Fruit fly (Drosophila melanogaster) whole organism, embryonic: ENCODE measurements around the gene CG44405.

ENCODE experiments used
- Adf1 ChIP-seq: fragments of 200-800 bp; sonication (Bioruptor generic); IDR thresholded peaks from 2 replicates; pipeline ENCODE4 v1.3.6; 2022; ENCODE audit warnings: missing biosample characterization, missing genetic modification characterization
- Atf-2 ChIP-seq: fragments of 200-800 bp; sonication (Bioruptor generic); optimal IDR thresholded peaks from 2 replicates; lab custom pipeline; 2016; ENCODE audit warnings: missing biosample characterization, missing genetic modification characterization
- Atf6 ChIP-seq: fragments of 200-800 bp; sonication (Bioruptor generic); IDR thresholded peaks from 2 replicates; pipeline ENCODE4 v1.3.6; 2022; ENCODE audit warnings: missing biosample characterization, missing genetic modification characterization
- BtbVII ChIP-seq: fragments of 200-800 bp; sonication (Bioruptor generic); optimal IDR thresholded peaks from 3 replicates; lab custom pipeline; 2017; ENCODE audit warnings: missing biosample characterization, mild to moderate bottlenecking, missing genetic modification characterization
- CG12071 ChIP-seq: fragments of 200-800 bp; sonication (Bioruptor generic); optimal IDR thresholded peaks from 3 replicates; lab custom pipeline; 2018; ENCODE audit warnings: missing biosample characterization, mild to moderate bottlenecking, missing genetic modification characterization
- CG12236 ChIP-seq: fragments of 200-800 bp; sonication (Bioruptor generic); optimal IDR thresholded peaks from 2 replicates; lab custom pipeline; 2016; ENCODE audit warnings: missing biosample characterization, missing genetic modification characterization
- CG12659 ChIP-seq: fragments of 200-800 bp; sonication (Bioruptor generic); optimal IDR thresholded peaks from 3 replicates; lab custom pipeline; 2017; ENCODE audit warnings: mild to moderate bottlenecking, missing biosample characterization, missing genetic modification reagents, missing genetic modification characterization
- CG13287 ChIP-seq: fragments of 200-800 bp; sonication (Bioruptor generic); IDR thresholded peaks from 2 replicates; pipeline ENCODE4 v1.3.6; 2022; ENCODE audit warnings: missing biosample characterization, missing genetic modification characterization; ENCODE audit not compliant: partially characterized antibody
- CG13296 ChIP-seq: fragments of 200-800 bp; sonication (Bioruptor generic); optimal IDR thresholded peaks from 3 replicates; lab custom pipeline; 2018; ENCODE audit warnings: missing biosample characterization, mild to moderate bottlenecking, missing genetic modification characterization
- CG13775 ChIP-seq: fragments of 200-800 bp; sonication (Bioruptor generic); optimal IDR thresholded peaks from 3 replicates; lab custom pipeline; 2017; ENCODE audit warnings: missing biosample characterization, mild to moderate bottlenecking, missing genetic modification characterization
- CG14710 ChIP-seq: fragments of 200-800 bp; sonication (Bioruptor generic); optimal IDR thresholded peaks from 3 replicates; lab custom pipeline; 2019; ENCODE audit warnings: missing biosample characterization, mild to moderate bottlenecking, missing genetic modification characterization, moderate library complexity
- CG14860 ChIP-seq: fragments of 200-800 bp; sonication (Bioruptor generic); IDR thresholded peaks from 3 replicates; pipeline ENCODE4 v1.3.6; 2022; ENCODE audit warnings: missing biosample characterization, missing genetic modification characterization; ENCODE audit not compliant: partially characterized antibody
- CG15269 ChIP-seq: fragments of 200-800 bp; sonication (Bioruptor generic); optimal IDR thresholded peaks from 2 replicates; lab custom pipeline; 2018; ENCODE audit warnings: missing biosample characterization, mild to moderate bottlenecking, missing genetic modification characterization, moderate library complexity
- CG1529 ChIP-seq: fragments of 200-800 bp; sonication (Bioruptor generic); optimal IDR thresholded peaks from 3 replicates; lab custom pipeline; 2018; ENCODE audit warnings: missing biosample characterization, missing genetic modification characterization
- CG15514 ChIP-seq: fragments of 200-800 bp; sonication (Bioruptor generic); optimal IDR thresholded peaks from 3 replicates; lab custom pipeline; 2017; ENCODE audit warnings: missing biosample characterization, missing genetic modification characterization, mild to moderate bottlenecking, moderate library complexity, missing genetic modification reagents
- CG17186 ChIP-seq: fragments of 200-800 bp; sonication (Bioruptor generic); optimal IDR thresholded peaks from 3 replicates; lab custom pipeline; 2017; ENCODE audit warnings: missing biosample characterization, missing genetic modification reagents, missing genetic modification characterization
- CG17361 ChIP-seq: fragments of 200-800 bp; sonication (Bioruptor generic); IDR thresholded peaks from 3 replicates; pipeline ENCODE4 v1.3.6; 2022; ENCODE audit warnings: missing biosample characterization, missing genetic modification characterization
- CG31224 ChIP-seq: fragments of 200-800 bp; sonication (Bioruptor generic); IDR thresholded peaks from 2 replicates; pipeline ENCODE4 v1.3.6; 2022; ENCODE audit warnings: missing biosample characterization, missing genetic modification characterization
- CG31365 ChIP-seq: fragments of 200-800 bp; sonication (Bioruptor generic); optimal IDR thresholded peaks from 2 replicates; lab custom pipeline; 2018; ENCODE audit warnings: missing biosample characterization, mild to moderate bottlenecking, missing genetic modification characterization
- CG3163 ChIP-seq: fragments of 200-800 bp; sonication (Bioruptor generic); optimal IDR thresholded peaks from 3 replicates; lab custom pipeline; 2016; ENCODE audit warnings: missing biosample characterization, missing genetic modification characterization
- CG7271 ChIP-seq: fragments of 200-800 bp; sonication (Bioruptor generic); optimal IDR thresholded peaks from 2 replicates; lab custom pipeline; 2018; ENCODE audit warnings: missing biosample characterization, mild to moderate bottlenecking, missing genetic modification characterization, moderate library complexity
- CG7357 ChIP-seq: fragments of 200-800 bp; sonication (Bioruptor generic); IDR thresholded peaks from 3 replicates; pipeline ENCODE4 v1.3.6; 2022; ENCODE audit warnings: missing biosample characterization, missing genetic modification characterization
- CG7372 ChIP-seq: fragments of 200-800 bp; sonication (Bioruptor generic); IDR thresholded peaks from 2 replicates; pipeline ENCODE4 v1.3.6; 2022; ENCODE audit warnings: missing biosample characterization, missing genetic modification characterization
- CG7786 ChIP-seq: fragments of 200-800 bp; sonication (Bioruptor generic); optimal IDR thresholded peaks from 2 replicates; lab custom pipeline; 2016; ENCODE audit warnings: missing biosample characterization, missing genetic modification characterization
- CG7928 ChIP-seq: fragments of 200-800 bp; sonication (Bioruptor generic); optimal IDR thresholded peaks from 2 replicates; lab custom pipeline; 2017; ENCODE audit warnings: missing biosample characterization, mild to moderate bottlenecking, missing genetic modification characterization
- CG8944 ChIP-seq: fragments of 200-800 bp; sonication (Bioruptor generic); optimal IDR thresholded peaks from 3 replicates; lab custom pipeline; 2016; ENCODE audit warnings: missing biosample characterization, missing genetic modification characterization
- CG9817 ChIP-seq: fragments of 200-800 bp; sonication (Bioruptor generic); optimal IDR thresholded peaks from 2 replicates; lab custom pipeline; 2018; ENCODE audit warnings: missing biosample characterization, mild to moderate bottlenecking, missing genetic modification characterization, moderate library complexity
- D ChIP-seq, 2 experiments: fragments of 200-800 bp in 1 of 2; fragments of >200 bp in 1 of 2; sonication (Bioruptor generic) in 1 of 2; optimal IDR thresholded peaks; 2 replicates in 1 of 2; 3 replicates in 1 of 2; lab custom pipeline; 2017; ENCODE audit warnings: mild to moderate bottlenecking in 1 of 2, missing biosample characterization in 1 of 2, missing genetic modification characterization in 1 of 2, missing genetic modification reagents in 1 of 2
- Dref ChIP-seq: fragments of 200-800 bp; sonication (Bioruptor generic); IDR thresholded peaks from 2 replicates; pipeline ENCODE4 v1.3.6; 2022; ENCODE audit warnings: missing biosample characterization, missing genetic modification characterization
- Ets97D ChIP-seq: fragments of 200-800 bp; sonication (Bioruptor generic); optimal IDR thresholded peaks from 3 replicates; lab custom pipeline; 2016; ENCODE audit warnings: missing biosample characterization, missing genetic modification characterization
- Hand ChIP-seq: fragments of 200-800 bp; sonication (Bioruptor generic); optimal IDR thresholded peaks from 2 replicates; lab custom pipeline; 2017; ENCODE audit warnings: mild to moderate bottlenecking, missing biosample characterization, missing genetic modification reagents, missing genetic modification characterization
- Hsf ChIP-seq: fragments of 200-800 bp; sonication (Bioruptor generic); optimal IDR thresholded peaks from 3 replicates; lab custom pipeline; 2016; ENCODE audit warnings: missing biosample characterization, missing genetic modification characterization
- Myb ChIP-seq: fragments of 200-800 bp; sonication (Bioruptor generic); optimal IDR thresholded peaks from 2 replicates; lab custom pipeline; 2016; ENCODE audit warnings: missing biosample characterization, missing genetic modification characterization
- NfI ChIP-seq: fragments of 200-800 bp; sonication (Bioruptor generic); optimal IDR thresholded peaks from 3 replicates; lab custom pipeline; 2018; ENCODE audit warnings: missing biosample characterization, mild to moderate bottlenecking, missing genetic modification characterization, moderate library complexity
- Spps ChIP-seq: fragments of 200-800 bp; sonication (Bioruptor generic); optimal IDR thresholded peaks from 2 replicates; lab custom pipeline; 2018; ENCODE audit warnings: missing biosample characterization, mild to moderate bottlenecking, missing genetic modification characterization
- Ssrp ChIP-seq: fragments of 200-800 bp; sonication (Bioruptor generic); optimal IDR thresholded peaks from 2 replicates; lab custom pipeline; 2018; ENCODE audit warnings: missing biosample characterization, mild to moderate bottlenecking, missing genetic modification characterization, moderate library complexity
- Trl ChIP-seq, 3 experiments: fragments of >200 bp in 2 of 3; fragments of 200-800 bp in 1 of 3; sonication (Bioruptor generic) in 1 of 3; optimal IDR thresholded peaks; 2 replicates in 1 of 3; 3 replicates in 2 of 3; lab custom pipeline; 2016 to 2017; ENCODE audit warnings: missing biosample characterization in 1 of 3, missing genetic modification characterization in 1 of 3
- ap ChIP-seq: fragments of 200-800 bp; sonication (Bioruptor generic); IDR thresholded peaks from 2 replicates; pipeline ENCODE4 v1.3.6; 2022; ENCODE audit warnings: missing biosample characterization, missing genetic modification characterization
- ara ChIP-seq: fragments of 200-800 bp; sonication (Bioruptor generic); IDR thresholded peaks from 2 replicates; pipeline ENCODE4 v1.3.6; 2022; ENCODE audit warnings: missing biosample characterization, missing genetic modification characterization
- bowl ChIP-seq: fragments of 200-800 bp; sonication (Bioruptor generic); IDR thresholded peaks from 2 replicates; pipeline ENCODE4 v1.3.6; 2022; ENCODE audit warnings: missing biosample characterization, missing genetic modification characterization
- dan ChIP-seq: fragments of 200-800 bp; sonication (Bioruptor generic); IDR thresholded peaks from 2 replicates; pipeline ENCODE4 v1.3.6; 2022; ENCODE audit warnings: missing biosample characterization, missing genetic modification characterization
- dati ChIP-seq: fragments of 200-800 bp; sonication (Bioruptor generic); IDR thresholded peaks from 2 replicates; pipeline ENCODE4 v1.3.6; 2022; ENCODE audit warnings: missing biosample characterization, missing genetic modification characterization
- ewg ChIP-seq: fragments of 200-800 bp; sonication (Bioruptor generic); optimal IDR thresholded peaks from 3 replicates; lab custom pipeline; 2017; ENCODE audit warnings: mild to moderate bottlenecking, missing biosample characterization, missing genetic modification reagents, missing genetic modification characterization
- ftz-f1 ChIP-seq: fragments of 200-800 bp; sonication (Bioruptor generic); optimal IDR thresholded peaks from 2 replicates; lab custom pipeline; 2016; ENCODE audit warnings: missing biosample characterization, missing genetic modification characterization
- gce ChIP-seq: fragments of 200-800 bp; sonication (Bioruptor generic); IDR thresholded peaks from 3 replicates; pipeline ENCODE4 v1.3.6; 2022; ENCODE audit warnings: missing biosample characterization, missing genetic modification characterization
- gt ChIP-seq: fragments of 200-800 bp; sonication (Bioruptor generic); IDR thresholded peaks from 2 replicates; pipeline ENCODE4 v1.3.6; 2022; ENCODE audit warnings: missing biosample characterization, missing genetic modification characterization
- ham ChIP-seq: fragments of 200-800 bp; sonication (Bioruptor generic); IDR thresholded peaks from 2 replicates; pipeline ENCODE4 v1.3.6; 2022; ENCODE audit warnings: missing biosample characterization, missing genetic modification characterization
- nerfin-2 ChIP-seq: fragments of 200-800 bp; sonication (Bioruptor generic); IDR thresholded peaks from 2 replicates; pipeline ENCODE4 v1.3.6; 2022; ENCODE audit warnings: missing biosample characterization, missing genetic modification characterization; ENCODE audit not compliant: partially characterized antibody
- pho ChIP-seq: fragments of 200-800 bp; sonication (Bioruptor generic); optimal IDR thresholded peaks from 2 replicates; lab custom pipeline; 2016; ENCODE audit warnings: missing biosample characterization, missing genetic modification characterization
- row ChIP-seq: fragments of 200-800 bp; sonication (Bioruptor generic); IDR thresholded peaks from 3 replicates; pipeline ENCODE4 v1.3.6; 2022; ENCODE audit warnings: missing biosample characterization, missing genetic modification characterization
- schlank ChIP-seq: fragments of 200-800 bp; sonication (Bioruptor generic); optimal IDR thresholded peaks from 2 replicates; lab custom pipeline; 2018; ENCODE audit warnings: missing biosample characterization, mild to moderate bottlenecking, missing genetic modification characterization

The CG44405 gene

DNA sequence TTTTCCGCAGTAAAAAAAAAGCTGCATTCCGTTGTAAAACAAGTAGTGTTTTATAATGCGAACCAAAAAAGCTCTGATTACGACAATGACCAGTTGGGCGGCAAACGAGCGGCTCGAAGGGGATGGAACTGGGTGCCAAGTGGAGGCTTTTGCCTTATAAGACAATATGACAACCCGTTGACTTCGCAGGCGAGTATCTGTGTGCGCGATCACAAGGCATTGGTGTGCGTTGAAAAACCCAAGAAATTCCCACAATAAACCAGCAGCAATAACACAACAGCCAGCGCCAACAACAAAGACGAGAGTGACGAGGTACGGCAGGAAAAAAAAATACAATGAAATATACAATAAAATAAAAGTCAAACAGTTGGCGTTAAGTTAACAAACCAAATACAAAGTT is 27.1 kb downstream of the CG44405 start (continued):
- TF ChIP-seq Spps (tag; lab: Kevin White, UChicago) = no peak
- no peak for TF ChIP-seq ara (GFP tag; lab: Robert Waterston, UW)
- no peak for TF ChIP-seq CG7372 (GFP tag; lab: Robert Waterston, UW)
- TF ChIP-seq pho (GFP tag; lab: Kevin White, UChicago) = no peak
- no peak for TF ChIP-seq CG14860 (GFP tag; lab: Robert Waterston, UW)
- TF ChIP-seq Atf-2 (GFP tag; lab: Kevin White, UChicago) = no peak
- TF ChIP-seq CG17361 = no peak
- TF ChIP-seq nerfin-2 (GFP tag; lab: Robert Waterston, UW) = no peak
- no peak for TF ChIP-seq CG12659 (GFP tag; lab: Kevin White, UChicago)
- no peak for TF ChIP-seq ham
- TF ChIP-seq CG31224 (GFP tag; lab: Robert Waterston, UW) = no peak
- TF ChIP-seq ap (GFP tag; lab: Robert Waterston, UW) = no peak
- TF ChIP-seq CG13296 (GFP tag; lab: Kevin White, UChicago) = peak; percentile 60
- TF ChIP-seq CG12071 (GFP tag; lab: Kevin White, UChicago) = no peak
- no peak for TF ChIP-seq CG7928 (GFP tag; lab: Kevin White, UChicago)
- no peak for TF ChIP-seq gce (GFP tag; lab: Robert Waterston, UW)
- TF ChIP-seq CG12236 (GFP tag; lab: Kevin White, UChicago) = no peak
- no peak for TF ChIP-seq BtbVII
- no peak for TF ChIP-seq CG3163 (GFP tag; lab: Kevin White, UChicago)
- TF ChIP-seq Dref (GFP tag; lab: Robert Waterston, UW) = no peak
- peak; percentile 31 for TF ChIP-seq schlank (tag; lab: Kevin White, UChicago)
- TF ChIP-seq row (GFP tag; lab: Robert Waterston, UW) = no peak
- no peak for TF ChIP-seq Myb (GFP tag; lab: Kevin White, UChicago)
- peak; percentile 82 for TF ChIP-seq CG15269 (tag; lab: Kevin White, UChicago)
- TF ChIP-seq CG13287 (GFP tag; lab: Robert Waterston, UW) = no peak; the same call in 1 of the 2 replicates
- no peak for TF ChIP-seq ewg (GFP tag; lab: Kevin White, UChicago)
- no peak for TF ChIP-seq CG7271 (tag; lab: Kevin White, UChicago)
- TF ChIP-seq CG15514 = no peak
- no peak for TF ChIP-seq CG7786 (GFP tag; lab: Kevin White, UChicago)
- TF ChIP-seq CG17186 (GFP tag; lab: Kevin White, UChicago) = no peak
- TF ChIP-seq CG9817 = no peak
- no peak for TF ChIP-seq D (optimal IDR thresholded peaks at IDR 0.05; lab: Kevin White, UChicago)
- no peak for TF ChIP-seq D (GFP tag; optimal IDR thresholded peaks at IDR 0.05; lab: Kevin White, UChicago)
- no peak for TF ChIP-seq CG14710 (tag; lab: Kevin White, UChicago)
- TF ChIP-seq Hand (GFP tag; lab: Kevin White, UChicago) = no peak
- TF ChIP-seq CG31365 (tag; lab: Kevin White, UChicago) = no peak
- no peak for TF ChIP-seq CG13775 (GFP tag; lab: Kevin White, UChicago)
- no peak for TF ChIP-seq Atf6 (GFP tag; lab: Robert Waterston, UW)
- no peak for TF ChIP-seq Trl (optimal IDR thresholded peaks at IDR 0.05; lab: Kevin White, UChicago)
- no peak for TF ChIP-seq Trl (GFP tag; optimal IDR thresholded peaks at IDR 0.05; lab: Kevin White, UChicago)
- TF ChIP-seq gt (GFP tag; lab: Robert Waterston, UW) = no peak
- TF ChIP-seq Ets97D (GFP tag; lab: Kevin White, UChicago) = no peak
- TF ChIP-seq CG8944 = no peak
- no peak for TF ChIP-seq Hsf (GFP tag; lab: Kevin White, UChicago)
- TF ChIP-seq dan (GFP tag; lab: Robert Waterston, UW) = no peak
- TF ChIP-seq Adf1 (GFP tag; lab: Robert Waterston, UW) = peak; percentile 12; the same call in 1 of the 2 replicates
- TF ChIP-seq CG1529 (GFP tag; lab: Kevin White, UChicago) = no peak
- TF ChIP-seq CG7357 (GFP tag; lab: Robert Waterston, UW) = no peak
- no peak for TF ChIP-seq Ssrp (tag; lab: Kevin White, UChicago)
- 0 out of 2 replicates have a peak, but pooled peaks have one; percentile 28 for TF ChIP-seq bowl (GFP tag; lab: Robert Waterston, UW)
- TF ChIP-seq dati (GFP tag; lab: Robert Waterston, UW) = no peak
- no peak for TF ChIP-seq ftz-f1 (GFP tag; lab: Kevin White, UChicago)
- no peak for TF ChIP-seq NfI (GFP tag; lab: Kevin White, UChicago)
